Fruit fly (Drosophila melanogaster) S2 (cell line): Measurements from ENCODE around the gene Trp1.

Experiments
- CG8478 ChIP-seq: fragments of >200 bp; optimal IDR thresholded peaks from 2 replicates; lab custom pipeline; 2018
- CTCF ChIP-seq, 2 experiments: fragments of >200 bp; optimal IDR thresholded peaks; 2 replicates each; lab custom pipeline; 2018

Trp1 gene

dm6 chr2L:10009293-10009695 is at the start of gene Trp1:
Trp1 (plus strand) TSS chr2L:10009381.
- TF ChIP-seq CG8478 (lab: Kevin White, UChicago): no peak
- TF ChIP-seq CTCF (optimal IDR thresholded peaks at IDR 0.05; lab: Kevin White, UChicago): peak in 1 of 2 experiments; percentile 43

dm6 chr2L:9960758-9961157 is 48.4 kb upstream of the Trp1 start:
- TF ChIP-seq CG8478 (lab: Kevin White, UChicago) (no peak), CTCF (optimal IDR thresholded peaks at IDR 0.05; lab: Kevin White, UChicago) (no peak)

dm6 chr2L:9963603-9964042 is 45.6 kb upstream of the Trp1 start, which contains the start of gene CG5850:
CG5850 (minus strand) TSS chr2L:9963949.
- TF ChIP-seq CTCF (optimal IDR thresholded peaks at IDR 0.05; lab: Kevin White, UChicago): no peak
- no peak for TF ChIP-seq CG8478 (lab: Kevin White, UChicago)

DNA sequence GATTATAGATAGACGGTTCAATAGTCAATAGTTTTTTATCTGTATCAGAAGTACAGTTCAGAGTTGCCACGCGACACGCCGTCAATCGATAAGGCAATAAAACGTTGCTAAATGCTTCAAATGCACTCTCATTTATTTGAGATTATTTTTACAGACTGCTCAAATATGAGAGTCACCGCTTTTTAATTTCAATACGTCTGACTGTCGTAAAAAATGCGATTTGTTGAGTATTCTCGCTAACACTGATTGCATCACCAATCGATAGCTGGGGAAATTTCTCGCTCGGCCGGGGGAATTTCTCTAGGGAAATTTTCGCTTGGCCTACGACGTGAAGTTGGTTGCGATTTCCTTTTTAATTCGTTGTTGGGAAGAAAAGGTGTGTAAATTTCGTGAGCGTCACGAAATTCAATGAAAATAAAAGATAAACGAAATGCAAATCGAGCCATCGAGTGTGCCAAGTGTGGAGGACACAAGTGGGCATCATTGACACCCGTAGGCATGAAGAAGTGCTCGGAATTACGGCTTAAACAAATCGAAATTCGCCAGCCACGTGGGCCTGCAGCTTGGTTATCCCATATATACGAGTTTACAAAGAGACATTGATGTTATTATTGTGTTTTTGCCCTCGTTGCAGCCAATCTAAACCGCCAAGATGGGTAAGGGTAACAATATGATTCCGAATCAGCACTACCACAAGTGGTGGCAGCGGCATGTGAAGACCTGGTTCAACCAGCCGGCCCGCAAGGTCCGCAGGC is 42.0 kb upstream of the Trp1 start, which contains the start of the genes Dref and RpL13:
Gene Dref (minus strand): TSS at position 247 of the 755 bp plus-strand sequence.
Gene RpL13 (plus strand): TSS at position 331 of the 755 bp plus-strand sequence.
- TF ChIP-seq CTCF (optimal IDR thresholded peaks at IDR 0.05; lab: Kevin White, UChicago) (no peak), CG8478 (lab: Kevin White, UChicago) (no peak)

DNA sequence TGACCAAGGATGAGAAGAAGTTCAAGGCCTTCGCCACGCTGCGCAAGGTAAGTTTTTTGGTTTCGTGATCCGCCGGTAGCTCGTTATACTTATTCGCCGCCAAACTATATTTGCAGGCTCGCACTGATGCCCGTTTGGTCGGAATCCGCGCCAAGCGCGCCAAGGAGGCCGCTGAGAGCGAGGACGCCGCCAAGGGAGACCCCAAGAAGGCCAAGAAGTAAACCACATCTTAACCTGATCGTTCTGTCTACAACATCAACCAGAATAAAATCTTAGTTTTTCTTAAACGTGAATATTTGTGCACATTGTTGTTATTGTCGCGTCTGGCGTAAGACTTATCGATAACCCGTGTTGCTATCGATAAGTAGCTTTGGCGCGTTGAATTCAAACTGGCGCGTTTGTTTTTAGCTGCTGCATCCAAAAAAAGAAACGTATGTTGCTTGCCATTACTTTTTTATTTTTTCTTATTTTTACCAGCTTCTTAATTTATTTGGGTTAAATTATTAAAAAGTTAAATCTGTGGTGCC is 40.9 kb upstream of the Trp1 start:
- TF ChIP-seq CTCF (optimal IDR thresholded peaks at IDR 0.05; lab: Kevin White, UChicago): no peak

dm6 chr2L:9972624-9973023 is 36.6 kb upstream of the Trp1 start:
- no peak for TF ChIP-seq CG8478 (lab: Kevin White, UChicago)
- no peak for TF ChIP-seq CTCF (optimal IDR thresholded peaks at IDR 0.05; lab: Kevin White, UChicago)

DNA sequence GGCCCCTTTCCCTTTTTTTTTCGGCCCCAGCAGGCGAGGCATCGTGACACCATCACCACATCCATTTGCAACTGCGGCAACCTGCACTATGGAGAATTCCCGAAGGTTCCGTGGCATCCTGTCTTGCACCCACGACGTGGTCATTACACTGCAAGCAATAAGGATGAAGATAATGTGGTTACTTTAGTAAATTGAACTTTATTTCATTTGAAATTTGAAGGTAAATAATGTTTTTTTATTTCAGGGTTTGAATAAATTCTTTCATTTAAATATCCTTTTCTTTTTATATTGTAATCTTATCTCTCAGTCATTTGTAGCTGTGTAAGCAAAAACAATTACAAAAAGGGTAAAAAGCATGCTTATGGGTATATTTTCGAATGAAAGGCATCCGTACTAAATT is 27.4 kb upstream of the Trp1 start:
- no peak for TF ChIP-seq CG8478 (lab: Kevin White, UChicago)
- no peak for TF ChIP-seq CTCF (optimal IDR thresholded peaks at IDR 0.05; lab: Kevin White, UChicago)

dm6 chr2L:9982516-9982915 is 26.7 kb upstream of the Trp1 start:
- TF ChIP-seq CG8478 (lab: Kevin White, UChicago) (no peak), CTCF (optimal IDR thresholded peaks at IDR 0.05; lab: Kevin White, UChicago) (no peak)

DNA sequence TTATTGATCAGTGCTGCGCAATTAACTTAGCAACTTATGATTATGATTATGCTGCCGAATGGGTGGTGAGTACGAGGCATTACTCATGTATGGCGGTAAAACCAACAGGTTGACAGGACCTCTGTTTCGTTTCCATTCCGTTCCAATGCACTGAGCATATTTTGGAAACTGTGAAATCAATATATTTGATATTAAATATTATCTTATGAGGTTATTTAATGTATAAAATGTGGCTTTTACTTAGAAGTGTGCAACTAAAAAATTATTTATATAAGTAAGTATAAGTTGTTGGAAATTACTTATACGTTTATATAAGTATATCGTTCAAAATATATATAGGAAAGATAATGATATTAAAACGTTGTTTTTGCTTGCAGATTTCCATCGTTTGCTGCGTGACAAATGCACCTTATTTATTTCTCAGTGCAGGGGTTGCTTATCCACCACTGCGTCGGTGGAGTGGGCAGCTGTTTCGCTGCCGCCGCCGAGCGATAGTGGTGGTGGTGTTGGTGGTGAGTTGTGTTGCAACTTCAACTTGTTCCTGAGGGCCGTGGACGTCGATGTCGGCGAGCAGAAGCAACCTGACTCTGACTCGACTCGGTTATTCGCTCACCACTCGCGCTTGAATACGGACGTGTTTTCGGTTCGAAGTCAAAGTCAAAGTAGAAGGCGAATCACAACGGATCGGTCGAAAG is 25.0 kb upstream of the Trp1 start, which contains the start of gene bib:
Gene bib (plus strand): TSS at position 568 of the 695 bp plus-strand sequence.
- TF ChIP-seq CG8478 (lab: Kevin White, UChicago): no peak
- no peak for TF ChIP-seq CTCF (optimal IDR thresholded peaks at IDR 0.05; lab: Kevin White, UChicago)

DNA sequence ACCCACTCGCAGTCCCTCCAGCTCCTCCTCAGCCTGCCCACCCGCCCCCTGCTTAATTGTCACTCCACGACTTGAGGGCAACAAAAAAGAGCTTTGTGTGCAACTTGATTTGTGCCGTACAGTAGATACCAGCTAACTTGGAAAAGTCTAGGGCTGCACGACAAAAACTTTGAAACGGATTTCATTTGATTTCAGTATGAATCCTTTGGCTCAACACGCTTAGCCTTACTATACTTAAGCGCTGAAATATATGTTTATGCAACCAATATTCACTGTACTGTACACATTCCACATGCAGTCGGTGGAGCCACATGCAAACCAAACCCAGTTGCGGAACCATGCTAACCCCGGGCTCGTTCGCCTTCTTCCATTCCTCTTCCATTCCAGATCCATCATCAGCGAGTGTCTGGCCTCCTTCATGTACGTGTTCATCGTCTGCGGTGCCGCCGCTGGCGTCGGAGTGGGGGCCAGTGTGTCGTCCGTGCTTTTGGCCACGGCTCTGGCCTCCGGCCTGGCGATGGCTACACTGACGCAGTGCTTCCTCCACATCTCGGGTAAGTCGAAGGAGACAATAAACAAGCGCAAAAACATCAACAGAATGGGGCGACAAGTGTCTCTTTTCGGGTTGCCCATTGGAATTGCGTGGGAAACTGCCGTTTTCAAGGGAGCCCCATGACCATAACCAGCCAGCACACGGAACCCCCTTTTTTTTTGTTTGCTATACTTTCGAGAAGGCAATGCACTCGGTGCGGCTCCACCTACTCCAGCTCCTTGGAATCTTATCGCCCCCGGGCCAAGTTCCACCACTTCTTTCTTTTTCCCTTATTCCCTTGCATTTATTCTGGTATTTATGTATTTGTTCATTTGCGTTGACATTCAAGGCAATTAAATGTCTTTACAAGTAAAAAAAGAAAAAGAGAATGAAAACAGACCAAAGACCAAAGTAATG is 22.5 kb upstream of the Trp1 start:
- TF ChIP-seq CG8478 (lab: Kevin White, UChicago): no peak

dm6 chr2L:9988201-9988990 is 20.8 kb upstream of the Trp1 start:
- no peak for TF ChIP-seq CG8478 (lab: Kevin White, UChicago)
- TF ChIP-seq CTCF (optimal IDR thresholded peaks at IDR 0.05; lab: Kevin White, UChicago): no peak

- TF ChIP-seq CTCF (optimal IDR thresholded peaks at IDR 0.05; lab: Kevin White, UChicago): no peak
- no peak for TF ChIP-seq CG8478 (lab: Kevin White, UChicago)
These were observed 19.9 kb upstream of the Trp1 start for dm6 chr2L:9989275-9989674.

DNA sequence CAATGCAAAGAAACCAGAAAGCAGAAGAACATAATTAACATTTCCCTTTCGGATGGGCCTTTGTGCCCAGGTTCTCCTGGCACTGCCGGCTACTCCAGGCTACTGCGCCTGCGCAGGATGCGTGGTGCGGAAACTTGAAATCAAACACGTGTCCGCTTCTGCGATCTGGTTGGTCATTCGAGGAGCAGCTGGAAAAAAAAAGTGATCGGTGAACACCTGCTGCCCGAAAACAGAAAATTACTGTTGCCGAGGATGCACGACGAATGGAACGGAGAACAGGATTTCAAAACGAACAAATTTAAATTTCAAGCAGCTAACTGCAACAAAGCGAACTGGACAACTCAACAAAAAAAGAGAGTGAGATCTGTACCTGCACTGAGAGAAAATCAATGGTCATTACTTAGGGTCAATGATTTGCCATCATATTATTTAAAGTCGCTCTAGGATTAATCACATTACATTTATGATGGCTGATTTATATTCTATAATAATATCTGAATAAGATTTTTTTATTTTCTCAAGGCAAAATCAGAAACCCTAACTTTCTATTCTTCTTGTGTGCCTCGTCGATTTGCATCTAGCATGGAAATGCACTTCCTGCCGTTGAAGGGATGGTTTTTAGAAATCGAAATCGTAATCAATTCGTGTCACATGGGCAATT is 19.2 kb upstream of the Trp1 start:
- no peak for TF ChIP-seq CTCF (optimal IDR thresholded peaks at IDR 0.05; lab: Kevin White, UChicago)
- no peak for TF ChIP-seq CG8478 (lab: Kevin White, UChicago)
